Worm (Caenorhabditis elegans) whole organism, L3 larva: ENCODE data around the gene swan-1.

Experiments
- aly-2 ChIP-seq: fragments of 150-350 bp; optimal IDR thresholded peaks from 2 replicates; lab custom pipeline; 2014; ENCODE audit warnings: missing biosample characterization, missing genetic modification characterization
- ama-1 ChIP-seq: fragments of 150-350 bp; optimal IDR thresholded peaks from 2 replicates; lab custom pipeline; 2018
- elt-3 ChIP-seq, 3 experiments: fragments of 150-350 bp in 1 of 3; sonication (generic microtip) in 2 of 3; optimal IDR thresholded peaks; 2 replicates in 2 of 3; 4 replicates in 1 of 3; lab custom pipeline; 2014 to 2017; ENCODE audit warnings: missing biosample characterization in 3 of 3, missing genetic modification characterization in 3 of 3
- fos-1 ChIP-seq: fragments of 150-350 bp; optimal IDR thresholded peaks from 2 replicates; lab custom pipeline; 2014; ENCODE audit warnings: missing biosample characterization, missing genetic modification characterization
- lin-15B ChIP-seq: fragments of 150-350 bp; optimal IDR thresholded peaks from 2 replicates; lab custom pipeline; 2014; ENCODE audit warnings: missing biosample characterization, missing genetic modification characterization
- nhr-11 ChIP-seq: fragments of 150-350 bp; optimal IDR thresholded peaks from 2 replicates; lab custom pipeline; 2014; ENCODE audit warnings: missing biosample characterization, missing genetic modification characterization
- nhr-77 ChIP-seq: fragments of 150-350 bp; optimal IDR thresholded peaks from 2 replicates; lab custom pipeline; 2014; ENCODE audit warnings: missing biosample characterization, missing genetic modification characterization
- pha-4 ChIP-seq: fragments of 150-350 bp; optimal IDR thresholded peaks from 2 replicates; lab custom pipeline; 2014; ENCODE audit warnings: missing biosample characterization, missing genetic modification reagents, missing genetic modification characterization
- pqm-1 ChIP-seq: fragments of 150-350 bp; optimal IDR thresholded peaks from 2 replicates; lab custom pipeline; 2017; ENCODE audit warnings: missing biosample characterization, missing genetic modification characterization, inconsistent platforms
- snpc-4 ChIP-seq: fragments of 150-350 bp; optimal IDR thresholded peaks from 2 replicates; lab custom pipeline; 2014; ENCODE audit warnings: missing biosample characterization, missing genetic modification characterization
- ztf-4 ChIP-seq: fragments of 150-350 bp; optimal IDR thresholded peaks from 2 replicates; lab custom pipeline; 2014; ENCODE audit warnings: missing biosample characterization, missing genetic modification characterization

DNA sequence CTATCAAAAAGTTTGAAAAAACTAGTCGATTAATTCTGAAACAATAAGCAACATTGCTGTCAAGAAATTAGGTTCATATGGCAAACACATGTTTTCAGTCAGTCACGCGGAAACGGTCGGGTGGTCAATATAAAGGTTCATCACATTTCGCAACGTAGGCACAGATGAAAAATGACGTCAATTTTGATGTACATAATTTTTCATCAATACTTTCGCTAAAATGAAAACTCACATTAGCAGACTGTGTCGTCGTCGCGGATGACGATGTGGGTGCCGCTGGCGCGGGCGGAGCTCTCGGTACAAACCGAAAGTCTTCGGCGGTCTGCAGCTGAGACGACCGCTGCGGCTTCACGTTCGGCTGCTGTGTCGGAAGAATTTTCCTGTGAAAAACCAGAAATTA is 3.1 kb downstream of the swan-1 start, which contains the start of gene swan-2:
- TF ChIP-seq pha-4 (tag; lab: Kevin White, UChicago) (no peak), pqm-1 (no peak), elt-3 (tag; optimal IDR thresholded peaks at IDR 0.05; lab: Kevin White, UChicago) (no peak), lin-15B (no peak), ztf-4 (no peak), snpc-4 (no peak), aly-2 (tag; lab: Kevin White, UChicago) (no peak), fos-1 (tag; lab: Kevin White, UChicago) (no peak), nhr-77 (tag; lab: Kevin White, UChicago) (no peak), ama-1 (lab: Kevin White, UChicago) (peak; percentile 5), nhr-11 (tag; lab: Kevin White, UChicago) (no peak)
